Worm (Caenorhabditis elegans): ENCODE data around the gene cyn-2.

DNA sequence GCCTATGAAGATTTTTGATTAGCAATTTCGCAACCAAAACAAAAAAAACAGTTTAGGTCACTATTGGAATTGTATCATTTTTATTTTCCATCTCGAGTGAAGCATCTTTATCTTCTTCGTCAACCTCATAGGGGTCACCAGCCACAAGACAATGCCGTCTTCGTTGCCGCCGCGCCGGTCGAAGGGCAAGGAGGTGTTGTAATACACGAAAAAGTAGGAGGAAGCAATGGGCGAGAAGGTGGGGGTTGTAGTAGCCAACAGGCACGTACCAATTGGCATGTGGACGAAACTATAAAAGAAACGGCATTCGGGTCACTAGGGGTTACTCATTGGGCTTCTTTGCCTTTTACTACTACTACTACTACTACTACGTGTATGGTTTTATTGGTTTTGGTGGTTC, 49.6 kb downstream of the cyn-2 start:
- no peak for TF ChIP-seq tra-1 (GFP tag; IDR thresholded peaks at IDR 0.05)
- no peak for TF ChIP-seq nhr-11 (tag; optimal IDR thresholded peaks at IDR 0.05)
- TF ChIP-seq ztf-11 (tag; optimal IDR thresholded peaks at IDR 0.05) = no peak
- no peak for TF ChIP-seq nhr-6 (tag; optimal IDR thresholded peaks at IDR 0.05)
- TF ChIP-seq dmd-9 (GFP tag; IDR thresholded peaks at IDR 0.05) = no peak
- TF ChIP-seq nhr-28 (tag; optimal IDR thresholded peaks at IDR 0.05) = no peak
- no peak for TF ChIP-seq mep-1 (tag; optimal IDR thresholded peaks at IDR 0.05)
- TF ChIP-seq lin-15B (tag; optimal IDR thresholded peaks at IDR 0.05) = no peak
